Worm (Caenorhabditis elegans): ENCODE results near the gene F14H8.8.

F14H8.8 gene

DNA sequence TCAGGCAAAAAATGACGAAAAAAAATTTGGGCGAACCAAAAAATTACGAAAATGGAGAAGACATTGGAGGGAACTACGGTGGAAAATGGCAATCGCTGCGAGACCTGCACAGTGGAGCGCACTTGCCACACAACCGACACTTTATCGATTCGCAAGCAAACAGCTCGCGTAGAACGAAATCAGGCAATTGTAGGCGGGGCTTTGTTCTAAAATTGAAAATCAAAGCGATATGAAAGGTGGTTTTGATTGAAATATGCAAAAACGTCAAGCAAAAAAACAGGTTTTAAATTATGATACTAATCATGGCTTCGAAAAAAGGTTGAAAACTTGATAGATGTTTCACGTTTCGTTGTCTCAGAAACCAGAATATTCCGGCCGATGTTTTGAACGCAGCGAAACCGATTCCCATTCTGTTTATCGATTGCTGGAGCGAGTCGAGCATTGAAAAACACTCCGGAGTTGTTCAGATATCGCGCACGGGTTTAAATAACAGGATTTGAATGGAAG lies 27.0 kb upstream of the F14H8.8 start, which contains the start of the genes fib-1 and mut-15:
TSS of gene fib-1 (minus strand) at position 40 of the 507 bp plus-strand sequence.
TSS of gene mut-15 (plus strand) at position 360 of the 507 bp plus-strand sequence.
- TF ChIP-seq hlh-6 (tag; optimal IDR thresholded peaks at IDR 0.05), result peak; percentile 73
- peak; percentile 90 for TF ChIP-seq ceh-14 (tag; optimal IDR thresholded peaks at IDR 0.05)
- TF ChIP-seq hlh-8 (tag; optimal IDR thresholded peaks at IDR 0.05), result peak; percentile 77
- TF ChIP-seq K09A11.1 (tag; optimal IDR thresholded peaks at IDR 0.05; ENCODE audit: insufficient read depth), result peak; percentile 41
- no peak for TF ChIP-seq lin-11 (tag; optimal IDR thresholded peaks at IDR 0.05)
- TF ChIP-seq F13H6.1 (tag; optimal IDR thresholded peaks at IDR 0.05), result peak; percentile 88
- no peak for TF ChIP-seq K02D7.2 (tag; optimal IDR thresholded peaks at IDR 0.05)
- no peak for TF ChIP-seq elt-4 (tag; optimal IDR thresholded peaks at IDR 0.05)
- TF ChIP-seq ceh-45 (GFP tag; IDR thresholded peaks at IDR 0.05), result 0 out of 2 replicates have a peak, but pooled peaks have one; percentile 18
- peak; percentile 45 for TF ChIP-seq ttx-3 (tag; optimal IDR thresholded peaks at IDR 0.05)
- TF ChIP-seq unc-55 (GFP tag; optimal IDR thresholded peaks at IDR 0.05), result peak; percentile 83
- TF ChIP-seq tbx-7 (tag; optimal IDR thresholded peaks at IDR 0.05), result peak; percentile 89
- peak; percentile 95 for TF ChIP-seq lim-6 (tag; optimal IDR thresholded peaks at IDR 0.05)
- TF ChIP-seq C08G9.2 (tag; optimal IDR thresholded peaks at IDR 0.05), result peak; percentile 97
- peak; percentile 67 for TF ChIP-seq dve-1 (tag; optimal IDR thresholded peaks at IDR 0.05)
- peak; percentile 21 for TF ChIP-seq sox-4 (tag; optimal IDR thresholded peaks at IDR 0.05)
- TF ChIP-seq ceh-18 (tag; optimal IDR thresholded peaks at IDR 0.05), result peak; percentile 97
- TF ChIP-seq hlh-15 (tag; optimal IDR thresholded peaks at IDR 0.05), result peak; percentile 77
- TF ChIP-seq nhr-232 (tag; optimal IDR thresholded peaks at IDR 0.05), result no peak
- TF ChIP-seq fkh-10 (GFP tag; optimal IDR thresholded peaks at IDR 0.05), result no peak
- TF ChIP-seq syd-9 (tag; optimal IDR thresholded peaks at IDR 0.05), result peak; percentile 76
- TF ChIP-seq ref-2 (tag; optimal IDR thresholded peaks at IDR 0.05), result peak; percentile 97
- TF ChIP-seq gmeb-2 (tag; optimal IDR thresholded peaks at IDR 0.05), result no peak
- peak; percentile 51 for TF ChIP-seq pha-2 (tag; optimal IDR thresholded peaks at IDR 0.05)
- TF ChIP-seq fkh-6 (tag; optimal IDR thresholded peaks at IDR 0.05), result peak; percentile 70
- TF ChIP-seq Y22D7AL.16 (tag; optimal IDR thresholded peaks at IDR 0.05), result no peak
- peak; percentile 40 for TF ChIP-seq madf-2 (tag; optimal IDR thresholded peaks at IDR 0.05)
- peak; percentile 95 for TF ChIP-seq ceh-48 (tag; optimal IDR thresholded peaks at IDR 0.05)
- TF ChIP-seq pqm-1 (tag; optimal IDR thresholded peaks at IDR 0.05), result peak; percentile 82
- TF ChIP-seq ceh-22 (tag; optimal IDR thresholded peaks at IDR 0.05), result no peak
- no peak for TF ChIP-seq ceh-24 (tag; optimal IDR thresholded peaks at IDR 0.05)
- no peak for TF ChIP-seq C38D4.7 (GFP tag; optimal IDR thresholded peaks at IDR 0.05)
- TF ChIP-seq ahr-1 (tag; optimal IDR thresholded peaks at IDR 0.05), result peak; percentile 81
- peak; percentile 95 for TF ChIP-seq rnt-1 (tag; optimal IDR thresholded peaks at IDR 0.05)
- TF ChIP-seq unc-86 (tag; optimal IDR thresholded peaks at IDR 0.05), result peak; percentile 79
- peak; percentile 23 for TF ChIP-seq T23F11.4 (GFP tag; optimal IDR thresholded peaks at IDR 0.05)
- TF ChIP-seq elt-2 (tag; optimal IDR thresholded peaks at IDR 0.05), result peak; percentile 87
- TF ChIP-seq pax-1 (tag; optimal IDR thresholded peaks at IDR 0.05), result peak; percentile 60
- TF ChIP-seq sox-2 (GFP tag; IDR thresholded peaks at IDR 0.05), result no peak
- peak; percentile 91 for TF ChIP-seq unc-42 (tag; optimal IDR thresholded peaks at IDR 0.05)
- peak; percentile 2 for TF ChIP-seq hlh-13 (GFP tag; optimal IDR thresholded peaks at IDR 0.05)
- peak; percentile 99 for TF ChIP-seq ceh-31 (tag; optimal IDR thresholded peaks at IDR 0.05)
- TF ChIP-seq zip-5 (tag; optimal IDR thresholded peaks at IDR 0.05), result peak; percentile 93
- TF ChIP-seq ceh-2 (tag; optimal IDR thresholded peaks at IDR 0.05), result peak; percentile 95
- TF ChIP-seq tbx-2 (tag; optimal IDR thresholded peaks at IDR 0.05), result peak; percentile 98
- peak; percentile 41 for TF ChIP-seq npax-4 (tag; optimal IDR thresholded peaks at IDR 0.05)
- TF ChIP-seq ceh-34 (tag; optimal IDR thresholded peaks at IDR 0.05), result peak; percentile 96
- peak; percentile 30 for TF ChIP-seq ceh-6 (GFP tag; optimal IDR thresholded peaks at IDR 0.05)
- peak; percentile 94 for TF ChIP-seq mec-3 (tag; optimal IDR thresholded peaks at IDR 0.05; ENCODE audit: borderline replicate concordance)
- TF ChIP-seq eyg-1 (tag; optimal IDR thresholded peaks at IDR 0.05), result peak; percentile 67
- peak; percentile 89 for TF ChIP-seq ztf-16 (tag; optimal IDR thresholded peaks at IDR 0.05)
- TF ChIP-seq ceh-19 (GFP tag; optimal IDR thresholded peaks at IDR 0.05), result peak; percentile 66
- TF ChIP-seq sdc-2 (tag; optimal IDR thresholded peaks at IDR 0.05), result peak; percentile 65

Measured in whole organism, late embryonic.